Fruit fly (Drosophila melanogaster) whole organism, embryonic: Measurements from ENCODE around the gene chif.

Experiments
- BtbVII ChIP-seq: fragments of 200-800 bp; sonication (Bioruptor generic); optimal IDR thresholded peaks from 3 replicates; lab custom pipeline; 2017; ENCODE audit warnings: missing biosample characterization, mild to moderate bottlenecking, missing genetic modification characterization
- CG1024 ChIP-seq: fragments of 200-800 bp; sonication (Bioruptor generic); IDR thresholded peaks from 2 replicates; pipeline ENCODE4 v1.3.6; 2022; ENCODE audit warnings: missing biosample characterization, missing genetic modification characterization
- CG11398 ChIP-seq: fragments of 200-800 bp; sonication (Bioruptor generic); optimal IDR thresholded peaks from 2 replicates; lab custom pipeline; 2016; ENCODE audit warnings: missing biosample characterization, missing genetic modification characterization
- CG11560 ChIP-seq: fragments of 200-800 bp; sonication (Bioruptor generic); IDR thresholded peaks from 3 replicates; pipeline ENCODE4 v1.3.6; 2022; ENCODE audit warnings: missing biosample characterization, missing genetic modification characterization
- CG12071 ChIP-seq: fragments of 200-800 bp; sonication (Bioruptor generic); optimal IDR thresholded peaks from 3 replicates; lab custom pipeline; 2018; ENCODE audit warnings: missing biosample characterization, mild to moderate bottlenecking, missing genetic modification characterization
- CG14860 ChIP-seq: fragments of 200-800 bp; sonication (Bioruptor generic); IDR thresholded peaks from 3 replicates; pipeline ENCODE4 v1.3.6; 2022; ENCODE audit warnings: missing biosample characterization, missing genetic modification characterization; ENCODE audit not compliant: partially characterized antibody
- CG16863 ChIP-seq: fragments of 200-800 bp; sonication (Bioruptor generic); optimal IDR thresholded peaks from 3 replicates; lab custom pipeline; 2016; ENCODE audit warnings: missing biosample characterization, missing genetic modification characterization
- CG17186 ChIP-seq: fragments of 200-800 bp; sonication (Bioruptor generic); optimal IDR thresholded peaks from 3 replicates; lab custom pipeline; 2017; ENCODE audit warnings: missing biosample characterization, missing genetic modification reagents, missing genetic modification characterization
- CG17612 ChIP-seq: fragments of 200-800 bp; sonication (Bioruptor generic); IDR thresholded peaks from 2 replicates; pipeline ENCODE4 v1.3.6; 2022; ENCODE audit warnings: missing biosample characterization, missing genetic modification characterization
- CG17829 ChIP-seq: fragments of 200-800 bp; optimal IDR thresholded peaks from 2 replicates; lab custom pipeline; 2019; ENCODE audit warnings: missing biosample characterization, mild to moderate bottlenecking, missing genetic modification characterization, moderate library complexity
- CG18262 ChIP-seq: fragments of 200-800 bp; optimal IDR thresholded peaks from 3 replicates; lab custom pipeline; 2019; ENCODE audit warnings: missing biosample characterization, mild to moderate bottlenecking, missing genetic modification characterization, moderate library complexity
- CG2199 ChIP-seq: fragments of 200-800 bp; sonication (Bioruptor generic); IDR thresholded peaks from 3 replicates; pipeline ENCODE4 v1.3.6; 2022; ENCODE audit warnings: missing biosample characterization, missing genetic modification characterization
- CG30403 ChIP-seq: fragments of 200-800 bp; sonication (Bioruptor generic); optimal IDR thresholded peaks from 3 replicates; lab custom pipeline; 2016; ENCODE audit warnings: missing biosample characterization, missing genetic modification characterization
- CG31224 ChIP-seq: fragments of 200-800 bp; sonication (Bioruptor generic); IDR thresholded peaks from 2 replicates; pipeline ENCODE4 v1.3.6; 2022; ENCODE audit warnings: missing biosample characterization, missing genetic modification characterization
- CG5245 ChIP-seq: fragments of 200-800 bp; sonication (Bioruptor generic); optimal IDR thresholded peaks from 3 replicates; lab custom pipeline; 2016; ENCODE audit warnings: missing biosample characterization, missing genetic modification characterization
- CG6654 ChIP-seq: fragments of 200-800 bp; sonication (Bioruptor generic); optimal IDR thresholded peaks from 2 replicates; lab custom pipeline; 2017; ENCODE audit warnings: missing biosample characterization, mild to moderate bottlenecking, missing genetic modification characterization
- CG7745 ChIP-seq: fragments of 200-800 bp; sonication (Bioruptor generic); optimal IDR thresholded peaks from 2 replicates; lab custom pipeline; 2018; ENCODE audit warnings: missing biosample characterization, mild to moderate bottlenecking, missing genetic modification characterization, moderate library complexity
- CG9609 ChIP-seq: fragments of 200-800 bp; sonication (Bioruptor generic); optimal IDR thresholded peaks from 3 replicates; lab custom pipeline; 2016; ENCODE audit warnings: missing biosample characterization, missing genetic modification characterization
- CG9817 ChIP-seq: fragments of 200-800 bp; sonication (Bioruptor generic); optimal IDR thresholded peaks from 2 replicates; lab custom pipeline; 2018; ENCODE audit warnings: missing biosample characterization, mild to moderate bottlenecking, missing genetic modification characterization, moderate library complexity
- Ets65A ChIP-seq: fragments of 200-800 bp; sonication (Bioruptor generic); peaks from one replicate; lab custom pipeline; 2016; ENCODE audit warnings: missing biosample characterization, missing genetic modification characterization
- Gsc ChIP-seq: fragments of 200-800 bp; sonication (Bioruptor generic); IDR thresholded peaks from 2 replicates; pipeline ENCODE4 v1.3.6; 2022; ENCODE audit warnings: missing biosample characterization, missing genetic modification characterization
- HmgD ChIP-seq: fragments of 200-800 bp; sonication (Bioruptor generic); optimal IDR thresholded peaks from 3 replicates; lab custom pipeline; 2016; ENCODE audit warnings: missing biosample characterization, missing genetic modification characterization
- Hmr ChIP-seq: fragments of 200-800 bp; sonication (Bioruptor generic); optimal IDR thresholded peaks from 3 replicates; lab custom pipeline; 2017; ENCODE audit warnings: mild to moderate bottlenecking, missing biosample characterization, missing genetic modification reagents, missing genetic modification characterization
- Hr51 ChIP-seq, 2 experiments: fragments of 200-800 bp; sonication (Bioruptor generic); optimal IDR thresholded peaks; 2 replicates in 1 of 2; 3 replicates in 1 of 2; lab custom pipeline; 2016 to 2018; ENCODE audit warnings: missing biosample characterization in 2 of 2, missing genetic modification characterization in 2 of 2, mild to moderate bottlenecking in 1 of 2, moderate library complexity in 1 of 2
- Med ChIP-seq: fragments of 200-800 bp; sonication (Bioruptor generic); peaks from one replicate; lab custom pipeline; 2016; ENCODE audit warnings: missing biosample characterization, missing genetic modification characterization, mild to moderate bottlenecking, inconsistent platforms, moderate library complexity
- NC2α ChIP-seq: fragments of 200-800 bp; sonication (Bioruptor generic); optimal IDR thresholded peaks from 2 replicates; lab custom pipeline; 2016; ENCODE audit warnings: missing biosample characterization, missing genetic modification characterization
- Oli ChIP-seq: fragments of 200-800 bp; sonication (Bioruptor generic); optimal IDR thresholded peaks from 2 replicates; lab custom pipeline; 2018; ENCODE audit warnings: missing biosample characterization, mild to moderate bottlenecking, missing genetic modification characterization, moderate library complexity
- Stat92E ChIP-seq, 3 experiments: fragments of >200 bp in 2 of 3; fragments of 200-800 bp in 1 of 3; sonication (Bioruptor generic) in 1 of 3; optimal IDR thresholded peaks; 2 replicates each; lab custom pipeline; 2017 to 2019; ENCODE audit warnings: missing biosample characterization in 3 of 3, missing genetic modification characterization in 3 of 3, mild to moderate bottlenecking in 1 of 3, moderate library complexity in 1 of 3
- TFAM ChIP-seq: fragments of 200-800 bp; sonication (Bioruptor generic); optimal IDR thresholded peaks from 2 replicates; lab custom pipeline; 2017; ENCODE audit warnings: missing biosample characterization, missing genetic modification characterization, inconsistent platforms
- amos ChIP-seq: fragments of 200-800 bp; sonication (Bioruptor generic); IDR thresholded peaks from 2 replicates; pipeline ENCODE4 v1.3.6; 2022; ENCODE audit warnings: missing biosample characterization, missing genetic modification characterization; ENCODE audit not compliant: partially characterized antibody
- bbx ChIP-seq: fragments of 200-800 bp; sonication (Bioruptor generic); IDR thresholded peaks from 2 replicates; pipeline ENCODE4 v1.3.6; 2022; ENCODE audit warnings: missing biosample characterization, missing genetic modification characterization; ENCODE audit not compliant: partially characterized antibody
- caup ChIP-seq: fragments of 200-800 bp; sonication (Bioruptor generic); optimal IDR thresholded peaks from 3 replicates; lab custom pipeline; 2017; ENCODE audit warnings: missing biosample characterization, mild to moderate bottlenecking, missing genetic modification characterization, moderate library complexity; ENCODE audit not compliant: severe bottlenecking
- chinmo ChIP-seq: fragments of 200-800 bp; sonication (Bioruptor generic); IDR thresholded peaks from 4 replicates; pipeline ENCODE4 v1.3.6; 2022; ENCODE audit warnings: missing biosample characterization, missing genetic modification characterization; ENCODE audit not compliant: partially characterized antibody
- ci ChIP-seq: fragments of 200-800 bp; sonication (Bioruptor generic); IDR thresholded peaks from 3 replicates; pipeline ENCODE4 v1.3.6; 2022; ENCODE audit warnings: missing biosample characterization, missing genetic modification characterization
- cwo ChIP-seq: fragments of 200-800 bp; sonication (Bioruptor generic); optimal IDR thresholded peaks from 3 replicates; lab custom pipeline; 2017; ENCODE audit warnings: missing biosample characterization, missing genetic modification characterization, mild to moderate bottlenecking, moderate library complexity, missing genetic modification reagents
- da ChIP-seq: fragments of 200-800 bp; sonication (Bioruptor generic); optimal IDR thresholded peaks from 2 replicates; lab custom pipeline; 2016; ENCODE audit warnings: missing biosample characterization, missing genetic modification characterization
- en ChIP-seq: fragments of 200-800 bp; sonication (Bioruptor generic); optimal IDR thresholded peaks from 2 replicates; lab custom pipeline; 2016; ENCODE audit warnings: missing biosample characterization, missing genetic modification characterization
- fd102C ChIP-seq: fragments of 200-800 bp; sonication (Bioruptor generic); optimal IDR thresholded peaks from 2 replicates; lab custom pipeline; 2018; ENCODE audit warnings: missing biosample characterization, mild to moderate bottlenecking, missing genetic modification characterization, moderate library complexity
- gt ChIP-seq: fragments of 200-800 bp; sonication (Bioruptor generic); IDR thresholded peaks from 2 replicates; pipeline ENCODE4 v1.3.6; 2022; ENCODE audit warnings: missing biosample characterization, missing genetic modification characterization
- lab ChIP-seq: fragments of 200-800 bp; sonication (Bioruptor generic); optimal IDR thresholded peaks from 3 replicates; lab custom pipeline; 2017; ENCODE audit warnings: missing biosample characterization, missing genetic modification characterization, mild to moderate bottlenecking, moderate library complexity, missing genetic modification reagents
- sd ChIP-seq: fragments of 200-800 bp; sonication (Bioruptor generic); optimal IDR thresholded peaks from 3 replicates; lab custom pipeline; 2018; ENCODE audit warnings: missing biosample characterization, mild to moderate bottlenecking, missing genetic modification characterization, moderate library complexity
- sim ChIP-seq: fragments of 200-800 bp; sonication (Bioruptor generic); IDR thresholded peaks from 2 replicates; pipeline ENCODE4 v1.3.6; 2022; ENCODE audit warnings: missing biosample characterization, missing genetic modification characterization
- wor ChIP-seq: fragments of 200-800 bp; sonication (Bioruptor generic); IDR thresholded peaks from 2 replicates; pipeline ENCODE4 v1.3.6; 2022; ENCODE audit warnings: missing biosample characterization, missing genetic modification characterization
- zf30C ChIP-seq: fragments of 200-800 bp; sonication (Bioruptor generic); optimal IDR thresholded peaks from 3 replicates; lab custom pipeline; 2018; ENCODE audit warnings: missing biosample characterization, mild to moderate bottlenecking, missing genetic modification characterization

chif gene

dm6 chr2L:16317131-16317530, 35.3 kb downstream of the chif start (continued):
- TF ChIP-seq CG17186 (GFP tag; lab: Kevin White, UChicago) (no peak), zf30C (GFP tag; lab: Kevin White, UChicago) (no peak), CG16863 (GFP tag; lab: Kevin White, UChicago) (no peak), Hr51 (GFP tag; optimal IDR thresholded peaks at IDR 0.05; lab: Kevin White, UChicago) (no peak), Oli (tag; lab: Kevin White, UChicago) (no peak), CG9609 (GFP tag; lab: Kevin White, UChicago) (no peak), NC2α (no peak), Gsc (GFP tag; lab: Robert Waterston, UW) (no peak), CG11398 (GFP tag; lab: Kevin White, UChicago) (no peak), CG18262 (tag; lab: Kevin White, UChicago) (no peak), ci (0 out of 3 replicates have a peak, but pooled peaks have one; percentile 23), Hmr (GFP tag; lab: Kevin White, UChicago) (no peak), CG6654 (GFP tag; lab: Kevin White, UChicago) (no peak), CG5245 (GFP tag; lab: Kevin White, UChicago) (no peak), en (no peak), lab (GFP tag; lab: Kevin White, UChicago) (peak; percentile 1), TFAM (GFP tag; lab: Kevin White, UChicago) (no peak), da (GFP tag; lab: Kevin White, UChicago) (no peak), gt (GFP tag; lab: Robert Waterston, UW) (no peak), Ets65A (GFP tag; lab: Kevin White, UChicago) (peak; percentile 17), caup (GFP tag; lab: Kevin White, UChicago) (no peak), fd102C (GFP tag; lab: Kevin White, UChicago) (no peak), CG17829 (tag; lab: Kevin White, UChicago) (no peak), sd (tag; lab: Kevin White, UChicago) (no peak), amos (GFP tag; lab: Robert Waterston, UW) (no peak), CG17612 (no peak)
- TF ChIP-seq, all 482 proteins: peak for 8

dm6 chr2L:16316410-16316809, 36.0 kb downstream of the chif start:
- peak; percentile 64 for TF ChIP-seq Med (GFP tag; lab: Kevin White, UChicago)
- no peak for TF ChIP-seq HmgD (GFP tag; lab: Kevin White, UChicago)
- TF ChIP-seq CG31224, result no peak
- no peak for TF ChIP-seq CG17186 (GFP tag; lab: Kevin White, UChicago)
- TF ChIP-seq NC2α, result no peak
- no peak for TF ChIP-seq CG12071
- no peak for TF ChIP-seq wor
- 0 out of 4 replicates have a peak, but pooled peaks have one; percentile 17 for TF ChIP-seq chinmo (GFP tag; lab: Robert Waterston, UW)
- TF ChIP-seq CG2199 (GFP tag; lab: Robert Waterston, UW), result 0 out of 3 replicates have a peak, but pooled peaks have one; percentile 50

dm6 chr2L:16315844-16316243, 36.6 kb downstream of the chif start:
- TF ChIP-seq CG7745 (tag; lab: Kevin White, UChicago), result no peak
- no peak for TF ChIP-seq Stat92E (GFP tag; optimal IDR thresholded peaks at IDR 0.05; lab: Kevin White, UChicago)
- TF ChIP-seq sim (GFP tag; lab: Robert Waterston, UW), result no peak
- TF ChIP-seq CG1024 (GFP tag; lab: Robert Waterston, UW), result no peak
- TF ChIP-seq CG11560 (tag; lab: Robert Waterston, UW), result no peak
- peak; percentile 77 for TF ChIP-seq cwo
- no peak for TF ChIP-seq CG9817 (tag; lab: Kevin White, UChicago)
- no peak for TF ChIP-seq CG14860 (GFP tag; lab: Robert Waterston, UW)
- TF ChIP-seq CG30403 (GFP tag; lab: Kevin White, UChicago), result no peak
- no peak for TF ChIP-seq bbx (GFP tag; lab: Robert Waterston, UW)
- peak; percentile 50 for TF ChIP-seq Med (GFP tag; lab: Kevin White, UChicago)
- TF ChIP-seq BtbVII (GFP tag; lab: Kevin White, UChicago), result peak; percentile 12
